Fruit fly (Drosophila melanogaster) whole organism, embryonic: Measurements from ENCODE around the gene Lgr3.
A peak's percentile ranks its signal among the peaks of the same experiment; 100 is the strongest.

Experiments used
- Bteb2 ChIP-seq: fragments of 200-800 bp; sonication (Bioruptor generic); optimal IDR thresholded peaks from 2 replicates; lab custom pipeline; 2016; ENCODE audit warnings: missing biosample characterization, missing genetic modification characterization
- C15 ChIP-seq: fragments of 200-800 bp; sonication (Bioruptor generic); IDR thresholded peaks from 3 replicates; pipeline ENCODE4 v1.3.6; 2022; ENCODE audit warnings: missing biosample characterization, missing genetic modification characterization
- CG10321 ChIP-seq: fragments of 200-800 bp; sonication (Bioruptor generic); IDR thresholded peaks from 2 replicates; pipeline ENCODE4 v1.3.6; 2022; ENCODE audit warnings: missing biosample characterization, missing genetic modification characterization
- CG10462 ChIP-seq: fragments of 200-800 bp; sonication (Bioruptor generic); optimal IDR thresholded peaks from 2 replicates; lab custom pipeline; 2016; ENCODE audit warnings: missing biosample characterization, missing genetic modification characterization
- CG10565 ChIP-seq: fragments of 200-800 bp; sonication (Bioruptor generic); optimal IDR thresholded peaks from 3 replicates; lab custom pipeline; 2016; ENCODE audit warnings: missing biosample characterization, mild to moderate bottlenecking, missing genetic modification characterization
- CG11093 ChIP-seq: fragments of 200-800 bp; sonication (Bioruptor generic); IDR thresholded peaks from 3 replicates; pipeline ENCODE4 v1.3.6; 2022; ENCODE audit warnings: missing biosample characterization, missing genetic modification characterization
- CG12104 ChIP-seq: fragments of 200-800 bp; sonication (Bioruptor generic); optimal IDR thresholded peaks from 3 replicates; lab custom pipeline; 2016; ENCODE audit warnings: missing biosample characterization, missing genetic modification characterization
- CG1233 ChIP-seq: fragments of 200-800 bp; sonication (Bioruptor generic); optimal IDR thresholded peaks from 4 replicates; lab custom pipeline; 2018; ENCODE audit warnings: missing biosample characterization, mild to moderate bottlenecking, missing genetic modification characterization
- CG13775 ChIP-seq: fragments of 200-800 bp; sonication (Bioruptor generic); optimal IDR thresholded peaks from 3 replicates; lab custom pipeline; 2017; ENCODE audit warnings: missing biosample characterization, mild to moderate bottlenecking, missing genetic modification characterization
- CG13894 ChIP-seq: fragments of 200-800 bp; sonication (Bioruptor generic); optimal IDR thresholded peaks from 3 replicates; lab custom pipeline; 2018; ENCODE audit warnings: missing biosample characterization, mild to moderate bottlenecking, missing genetic modification characterization, moderate library complexity
- CG15269 ChIP-seq: fragments of 200-800 bp; sonication (Bioruptor generic); optimal IDR thresholded peaks from 2 replicates; lab custom pipeline; 2018; ENCODE audit warnings: missing biosample characterization, mild to moderate bottlenecking, missing genetic modification characterization, moderate library complexity
- CG17802 ChIP-seq: fragments of 200-800 bp; sonication (Bioruptor generic); optimal IDR thresholded peaks from 2 replicates; lab custom pipeline; 2018; ENCODE audit warnings: missing biosample characterization, mild to moderate bottlenecking, missing genetic modification characterization, moderate library complexity
- CG18011 ChIP-seq: fragments of 200-800 bp; sonication (Bioruptor generic); optimal IDR thresholded peaks from 2 replicates; lab custom pipeline; 2017; ENCODE audit warnings: missing biosample characterization, missing genetic modification characterization, mild to moderate bottlenecking, moderate library complexity, missing genotype
- CG2120 ChIP-seq: fragments of 200-800 bp; sonication (Bioruptor generic); optimal IDR thresholded peaks from 3 replicates; lab custom pipeline; 2016; ENCODE audit warnings: missing biosample characterization, missing genetic modification characterization
- CG3065 ChIP-seq: fragments of 200-800 bp; sonication (Bioruptor generic); optimal IDR thresholded peaks from 2 replicates; lab custom pipeline; 2016; ENCODE audit warnings: missing biosample characterization, missing genetic modification characterization
- CG4854 ChIP-seq: fragments of 200-800 bp; sonication (Bioruptor generic); optimal IDR thresholded peaks from 2 replicates; lab custom pipeline; 2016; ENCODE audit warnings: missing biosample characterization, missing genetic modification characterization, inconsistent platforms
- CG8388 ChIP-seq: fragments of 200-800 bp; sonication (Bioruptor generic); optimal IDR thresholded peaks from 2 replicates; lab custom pipeline; 2019; ENCODE audit warnings: missing biosample characterization, mild to moderate bottlenecking, missing genetic modification characterization, moderate library complexity
- CG9609 ChIP-seq: fragments of 200-800 bp; sonication (Bioruptor generic); optimal IDR thresholded peaks from 3 replicates; lab custom pipeline; 2016; ENCODE audit warnings: missing biosample characterization, missing genetic modification characterization
- CG9797 ChIP-seq: fragments of 200-800 bp; sonication (Bioruptor generic); optimal IDR thresholded peaks from 3 replicates; lab custom pipeline; 2018; ENCODE audit warnings: missing biosample characterization, mild to moderate bottlenecking, missing genetic modification characterization
- Dip3 ChIP-seq: fragments of 200-800 bp; sonication (Bioruptor generic); optimal IDR thresholded peaks from 3 replicates; lab custom pipeline; 2016; ENCODE audit warnings: missing biosample characterization, missing genetic modification characterization
- Dp ChIP-seq: fragments of 200-800 bp; sonication (Bioruptor generic); optimal IDR thresholded peaks from 2 replicates; lab custom pipeline; 2018; ENCODE audit warnings: missing biosample characterization, mild to moderate bottlenecking, missing genetic modification characterization, moderate library complexity
- Dref ChIP-seq: fragments of 200-800 bp; sonication (Bioruptor generic); IDR thresholded peaks from 2 replicates; pipeline ENCODE4 v1.3.6; 2022; ENCODE audit warnings: missing biosample characterization, missing genetic modification characterization
- Eip74EF ChIP-seq, 2 experiments: fragments of 200-800 bp in 1 of 2; fragments of >200 bp in 1 of 2; sonication (Bioruptor generic) in 1 of 2; optimal IDR thresholded peaks; 2 replicates each; lab custom pipeline; 2017 to 2019; ENCODE audit warnings: missing biosample characterization in 2 of 2, missing genetic modification characterization in 2 of 2, mild to moderate bottlenecking in 1 of 2, moderate library complexity in 1 of 2
- HHEX ChIP-seq: fragments of 200-800 bp; sonication (Bioruptor generic); optimal IDR thresholded peaks from 3 replicates; lab custom pipeline; 2017; ENCODE audit warnings: missing biosample characterization, mild to moderate bottlenecking, missing genetic modification characterization, missing genetic modification reagents
- HmgZ ChIP-seq: fragments of 200-800 bp; sonication (Bioruptor generic); optimal IDR thresholded peaks from 2 replicates; lab custom pipeline; 2018; ENCODE audit warnings: missing biosample characterization, mild to moderate bottlenecking, missing genetic modification characterization
- Hmx ChIP-seq: fragments of 200-800 bp; sonication (Bioruptor generic); optimal IDR thresholded peaks from 2 replicates; lab custom pipeline; 2016; ENCODE audit warnings: missing biosample characterization, missing genetic modification characterization
- Kr ChIP-seq: fragments of 200-800 bp; sonication (Bioruptor generic); optimal IDR thresholded peaks from 2 replicates; lab custom pipeline; 2017; ENCODE audit warnings: missing biosample characterization, mild to moderate bottlenecking, missing genetic modification characterization
- Lhr ChIP-seq: fragments of 200-800 bp; sonication (Bioruptor generic); optimal IDR thresholded peaks from 3 replicates; lab custom pipeline; 2017; ENCODE audit warnings: mild to moderate bottlenecking, missing biosample characterization, missing genetic modification reagents, missing genetic modification characterization
- Nf-YA ChIP-seq: fragments of 200-800 bp; sonication (Bioruptor generic); IDR thresholded peaks from 2 replicates; pipeline ENCODE4 v1.3.6; 2022; ENCODE audit warnings: missing biosample characterization, missing genetic modification characterization
- Nf-YB ChIP-seq: fragments of 200-800 bp; sonication (Bioruptor generic); optimal IDR thresholded peaks from 3 replicates; lab custom pipeline; 2019; ENCODE audit warnings: missing biosample characterization, mild to moderate bottlenecking, missing genetic modification characterization, moderate library complexity
- Sox100B ChIP-seq: fragments of 200-800 bp; sonication (Bioruptor generic); optimal IDR thresholded peaks from 3 replicates; lab custom pipeline; 2018; ENCODE audit warnings: missing biosample characterization, mild to moderate bottlenecking, missing genetic modification characterization
- Sry-δ ChIP-seq: fragments of 200-800 bp; sonication (Bioruptor generic); optimal IDR thresholded peaks from 2 replicates; lab custom pipeline; 2016; ENCODE audit warnings: missing biosample characterization, missing genetic modification characterization
- TFAM ChIP-seq: fragments of 200-800 bp; sonication (Bioruptor generic); optimal IDR thresholded peaks from 2 replicates; lab custom pipeline; 2017; ENCODE audit warnings: missing biosample characterization, missing genetic modification characterization, inconsistent platforms
- ab ChIP-seq: fragments of 200-800 bp; sonication (Bioruptor generic); optimal IDR thresholded peaks from 2 replicates; lab custom pipeline; 2016; ENCODE audit warnings: missing biosample characterization, missing genetic modification characterization
- ash1 ChIP-seq: fragments of 200-800 bp; sonication (Bioruptor generic); optimal IDR thresholded peaks from 2 replicates; lab custom pipeline; 2018; ENCODE audit warnings: missing biosample characterization, mild to moderate bottlenecking, missing genetic modification characterization
- bcd ChIP-seq: fragments of 200-800 bp; sonication (Bioruptor generic); optimal IDR thresholded peaks from 2 replicates; lab custom pipeline; 2017; ENCODE audit warnings: missing biosample characterization, mild to moderate bottlenecking, missing genetic modification characterization
- bsh ChIP-seq, 2 experiments: fragments of 200-800 bp; sonication (Bioruptor generic); optimal IDR thresholded peaks; 2 replicates each; lab custom pipeline; 2017 to 2018; ENCODE audit warnings: mild to moderate bottlenecking in 2 of 2, missing biosample characterization in 2 of 2, missing genetic modification characterization in 2 of 2, moderate library complexity in 1 of 2
- esg ChIP-seq: fragments of 200-800 bp; sonication (Bioruptor generic); conservative IDR thresholded peaks from 2 replicates; pipeline ENCODE4 v1.3.6; 2022; ENCODE audit warnings: missing biosample characterization, missing genetic modification characterization
- eve ChIP-seq, 2 experiments: fragments of >200 bp; optimal IDR thresholded peaks; 2 replicates each; lab custom pipeline; 2017; ENCODE audit warnings: missing biosample characterization in 2 of 2, missing genetic modification characterization in 2 of 2
- h ChIP-seq: fragments of >200 bp; optimal IDR thresholded peaks from 2 replicates; lab custom pipeline; 2017
- her ChIP-seq: fragments of 200-800 bp; sonication (Bioruptor generic); optimal IDR thresholded peaks from 2 replicates; lab custom pipeline; 2016; ENCODE audit warnings: missing biosample characterization, missing genetic modification characterization
- kay ChIP-seq: fragments of 200-800 bp; sonication (Bioruptor generic); optimal IDR thresholded peaks from 2 replicates; lab custom pipeline; 2016; ENCODE audit warnings: missing biosample characterization, missing genetic modification characterization
- otp ChIP-seq: fragments of 200-800 bp; sonication (Bioruptor generic); IDR thresholded peaks from 3 replicates; pipeline ENCODE4, ENCODE4 v1.3.6; 2022; ENCODE audit warnings: missing biosample characterization, missing genetic modification characterization
- sc ChIP-seq, 3 experiments: fragments of >200 bp in 2 of 3; fragments of 200-800 bp in 1 of 3; sonication (Bioruptor generic) in 1 of 3; optimal IDR thresholded peaks; 2 replicates in 2 of 3; 3 replicates in 1 of 3; lab custom pipeline; 2017; ENCODE audit warnings: mild to moderate bottlenecking in 1 of 3, missing biosample characterization in 1 of 3, missing genetic modification characterization in 1 of 3, missing genetic modification reagents in 1 of 3
- seq ChIP-seq: fragments of 200-800 bp; sonication (Bioruptor generic); IDR thresholded peaks from 2 replicates; pipeline ENCODE4 v1.3.6; 2022; ENCODE audit warnings: missing biosample characterization, missing genetic modification characterization
- shn ChIP-seq: fragments of 200-800 bp; sonication (Bioruptor generic); optimal IDR thresholded peaks from 3 replicates; lab custom pipeline; 2016; ENCODE audit warnings: missing biosample characterization, missing genetic modification characterization
- slbo ChIP-seq: fragments of 200-800 bp; sonication (Bioruptor generic); IDR thresholded peaks from 2 replicates; pipeline ENCODE4 v1.3.6; 2022; ENCODE audit warnings: missing biosample characterization, missing genetic modification characterization
- slou ChIP-seq: fragments of 200-800 bp; sonication (Bioruptor generic); optimal IDR thresholded peaks from 3 replicates; lab custom pipeline; 2016; ENCODE audit warnings: missing biosample characterization, missing genetic modification characterization
- sob ChIP-seq: fragments of 200-800 bp; sonication (Bioruptor generic); IDR thresholded peaks from 2 replicates; pipeline ENCODE4 v1.3.6; 2022; ENCODE audit warnings: missing biosample characterization, missing genetic modification characterization
- sqz ChIP-seq: fragments of 200-800 bp; sonication (Bioruptor generic); optimal IDR thresholded peaks from 3 replicates; lab custom pipeline; 2018; ENCODE audit warnings: missing biosample characterization, mild to moderate bottlenecking, missing genetic modification characterization
- zen2 ChIP-seq: fragments of 200-800 bp; sonication (Bioruptor generic); IDR thresholded peaks from 3 replicates; pipeline ENCODE4 v1.3.6; 2022; ENCODE audit warnings: missing biosample characterization, missing genetic modification characterization; ENCODE audit not compliant: partially characterized antibody

The Lgr3 gene

dm6 chr3R:25680528-25680927 is 14.9 kb downstream of the Lgr3 start, which contains the start of the genes CG4743 and Idh3g (continued):
- TF ChIP-seq Dref (GFP tag; lab: Robert Waterston, UW) (no peak), HHEX (GFP tag; lab: Kevin White, UChicago) (peak; percentile 96), CG18011 (peak; percentile 85), CG8388 (GFP tag; lab: Kevin White, UChicago) (peak; percentile 98), seq (GFP tag; lab: Robert Waterston, UW) (peak; percentile 95), ash1 (GFP tag; lab: Kevin White, UChicago) (peak; percentile 45), Dip3 (GFP tag; lab: Kevin White, UChicago) (peak; percentile 79), Bteb2 (peak; percentile 85), HmgZ (tag; lab: Kevin White, UChicago) (peak; percentile 98), Nf-YA (GFP tag; lab: Robert Waterston, UW) (peak; percentile 93), Lhr (GFP tag; lab: Kevin White, UChicago) (peak; percentile 92), CG15269 (peak; percentile 97), h (lab: Kevin White, UChicago) (no peak), CG10565 (peak; percentile 86), C15 (GFP tag; lab: Robert Waterston, UW) (peak; percentile 89), slbo (GFP tag; lab: Robert Waterston, UW) (peak; percentile 96), eve (GFP tag; optimal IDR thresholded peaks at IDR 0.05; lab: Kevin White, UChicago) (no peak), sc (optimal IDR thresholded peaks at IDR 0.05; lab: Kevin White, UChicago) (no peak), sc (GFP tag; optimal IDR thresholded peaks at IDR 0.05; lab: Kevin White, UChicago) (peak; percentile 96), CG10321 (GFP tag; lab: Robert Waterston, UW) (peak; percentile 79), CG2120 (GFP tag; lab: Kevin White, UChicago) (peak; percentile 93), CG4854 (GFP tag; lab: Kevin White, UChicago) (peak; percentile 90), ab (GFP tag; lab: Kevin White, UChicago) (no peak), CG10462 (peak; percentile 95), esg (GFP tag; lab: Robert Waterston, UW) (peak; percentile 95), otp (peak; percentile 93), zen2 (GFP tag; lab: Robert Waterston, UW) (no peak), CG9609 (GFP tag; lab: Kevin White, UChicago) (peak; percentile 59), kay (GFP tag; lab: Kevin White, UChicago) (peak; percentile 92), Kr (peak; percentile 32), sqz (GFP tag; lab: Kevin White, UChicago) (peak; percentile 94), CG11093 (peak; percentile 89), sob (peak; percentile 95), bsh (GFP tag; optimal IDR thresholded peaks at IDR 0.05; lab: Kevin White, UChicago) (peak; percentile 72 to 99), slou (peak; percentile 89), CG12104 (GFP tag; lab: Kevin White, UChicago) (peak; percentile 95), CG1233 (GFP tag; lab: Kevin White, UChicago) (peak; percentile 97), Hmx (peak; percentile 72), Sox100B (GFP tag; lab: Kevin White, UChicago) (peak; percentile 96), TFAM (GFP tag; lab: Kevin White, UChicago) (peak; percentile 87), bcd (peak; percentile 96), her (peak; percentile 54), CG17802 (tag; lab: Kevin White, UChicago) (peak; percentile 75), CG9797 (GFP tag; lab: Kevin White, UChicago) (peak; percentile 50), Eip74EF (GFP tag; optimal IDR thresholded peaks at IDR 0.05; lab: Kevin White, UChicago) (peak in 1 of 2 experiments; percentile 96), shn (GFP tag; lab: Kevin White, UChicago) (peak; percentile 24), Sry-δ (peak; percentile 23), CG3065 (peak; percentile 88), CG13775 (peak; percentile 98), Nf-YB (GFP tag; lab: Kevin White, UChicago) (peak; percentile 88), Dp (peak; percentile 28), CG13894 (tag; lab: Kevin White, UChicago) (peak; percentile 97)
